Worm (Caenorhabditis elegans) whole organism, late embryonic: ENCODE data around the gene gst-27.

Experiments
- T23F11.4 ChIP-seq: fragments of 200-800 bp; sonication (Bioruptor generic); optimal IDR thresholded peaks from 2 replicates; lab custom pipeline; 2018; ENCODE audit warnings: mild to moderate bottlenecking, missing genetic modification characterization, missing compliant biosample characterization
- ceh-45 ChIP-seq: fragments of 200-800 bp; sonication (Bioruptor generic); IDR thresholded peaks from 2 replicates; pipeline ENCODE4 v1.3.6; 2022; ENCODE audit warnings: missing genetic modification reagents, missing genetic modification characterization, missing compliant biosample characterization
- pax-1 ChIP-seq: fragments of 150-350 bp; optimal IDR thresholded peaks from 2 replicates; lab custom pipeline; 2014; ENCODE audit warnings: missing biosample characterization, missing genetic modification characterization
- pqm-1 ChIP-seq: sonication (generic microtip); optimal IDR thresholded peaks from 2 replicates; lab custom pipeline; 2016; ENCODE audit warnings: missing genetic modification characterization, missing compliant biosample characterization
- tbx-2 ChIP-seq: sonication (generic microtip); optimal IDR thresholded peaks from 2 replicates; lab custom pipeline; 2016; ENCODE audit warnings: missing genetic modification characterization, missing compliant biosample characterization
- unc-55 ChIP-seq: sonication (generic microtip); optimal IDR thresholded peaks from 2 replicates; lab custom pipeline; 2017; ENCODE audit warnings: missing biosample characterization, missing genetic modification reagents, missing genetic modification characterization

- no peak for TF ChIP-seq tbx-2 (tag; lab: Kevin White, UChicago)
- TF ChIP-seq pqm-1 (tag; lab: Kevin White, UChicago) = no peak
- TF ChIP-seq pax-1 (tag; lab: Kevin White, UChicago) = no peak
- TF ChIP-seq unc-55 (GFP tag; lab: Kevin White, UChicago) = no peak
- no peak for TF ChIP-seq T23F11.4 (GFP tag; lab: Kevin White, UChicago)
- TF ChIP-seq ceh-45 (GFP tag; lab: Robert Waterston, UW) = no peak
Measured at ce11 chrII:15157880-15158279, 7.7 kb downstream of the gst-27 start, which contains the start of gene ptr-20.
